Worm (Caenorhabditis elegans): ENCODE results near the gene R05A10.4.

R05A10.4 gene

DNA sequence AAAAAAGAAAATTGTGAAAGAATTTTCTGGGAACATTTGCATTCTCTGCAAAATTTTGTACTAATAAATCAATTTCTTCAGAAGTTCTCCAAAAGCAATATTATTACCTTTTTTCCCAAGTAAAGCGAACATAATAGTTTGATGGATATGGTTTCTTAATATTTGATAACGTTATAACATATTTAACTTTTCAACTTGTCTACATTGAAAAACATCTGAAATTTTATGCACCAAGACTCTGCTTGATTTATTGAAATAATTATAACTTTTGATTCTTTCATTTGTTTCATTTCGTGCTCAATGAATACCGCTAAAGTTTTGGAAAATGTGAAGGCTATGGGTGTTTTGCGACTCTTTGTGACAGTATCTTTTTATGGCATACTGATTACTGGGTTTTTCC is 35.2 kb upstream of the R05A10.4 start, which contains the start of gene srz-31:
Gene srz-31, plus strand, starts transcription at position 301 of the 400 bp plus-strand sequence.
- TF ChIP-seq ztf-11 (tag; optimal IDR thresholded peaks at IDR 0.05) (no peak), zag-1 (tag; optimal IDR thresholded peaks at IDR 0.05) (no peak), sma-9 (GFP tag; optimal IDR thresholded peaks at IDR 0.05) (no peak), sma-9 (tag; optimal IDR thresholded peaks at IDR 0.05) (no peak)

DNA sequence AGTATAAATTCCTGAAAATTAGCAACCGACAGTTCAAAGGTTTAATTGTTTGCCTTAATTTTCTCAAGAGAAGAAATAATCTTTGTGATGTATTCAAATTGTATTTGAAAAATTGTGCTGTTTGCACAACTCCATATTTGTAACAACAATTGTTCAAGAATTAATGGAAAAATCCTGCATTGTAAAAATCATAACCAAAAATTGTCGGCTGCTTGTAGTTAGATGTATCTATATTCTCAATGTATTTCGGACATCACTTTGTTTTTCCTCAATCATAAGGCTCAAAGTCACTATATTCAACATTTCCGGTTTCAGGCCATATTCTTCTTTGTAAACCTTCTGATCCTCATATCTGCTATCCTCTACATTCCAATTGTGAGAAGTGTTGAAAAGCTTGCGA is 29.2 kb upstream of the R05A10.4 start:
- no peak for TF ChIP-seq ztf-4 (tag; optimal IDR thresholded peaks at IDR 0.05)
- no peak for TF ChIP-seq nhr-12 (tag; optimal IDR thresholded peaks at IDR 0.05)
- no peak for TF ChIP-seq nhr-237 (tag; optimal IDR thresholded peaks at IDR 0.05)
- TF ChIP-seq fos-1 (tag; optimal IDR thresholded peaks at IDR 0.05) = no peak
- TF ChIP-seq zag-1 (tag; optimal IDR thresholded peaks at IDR 0.05) = no peak
- TF ChIP-seq skn-1 (tag; optimal IDR thresholded peaks at IDR 0.05) = no peak
- no peak for TF ChIP-seq unc-39 (tag; optimal IDR thresholded peaks at IDR 0.05)
- no peak for TF ChIP-seq nhr-11 (tag; optimal IDR thresholded peaks at IDR 0.05)
- TF ChIP-seq crh-2 (tag; optimal IDR thresholded peaks at IDR 0.05) = no peak
- no peak for TF ChIP-seq peb-1 (tag; optimal IDR thresholded peaks at IDR 0.05)
- TF ChIP-seq unc-62 (GFP tag; optimal IDR thresholded peaks at IDR 0.05) = no peak
- TF ChIP-seq unc-55 (GFP tag; optimal IDR thresholded peaks at IDR 0.05) = no peak
- no peak for TF ChIP-seq ztf-1 (GFP tag; conservative IDR thresholded peaks at IDR 0.05)
- no peak for TF ChIP-seq nhr-10 (tag; optimal IDR thresholded peaks at IDR 0.05)

DNA sequence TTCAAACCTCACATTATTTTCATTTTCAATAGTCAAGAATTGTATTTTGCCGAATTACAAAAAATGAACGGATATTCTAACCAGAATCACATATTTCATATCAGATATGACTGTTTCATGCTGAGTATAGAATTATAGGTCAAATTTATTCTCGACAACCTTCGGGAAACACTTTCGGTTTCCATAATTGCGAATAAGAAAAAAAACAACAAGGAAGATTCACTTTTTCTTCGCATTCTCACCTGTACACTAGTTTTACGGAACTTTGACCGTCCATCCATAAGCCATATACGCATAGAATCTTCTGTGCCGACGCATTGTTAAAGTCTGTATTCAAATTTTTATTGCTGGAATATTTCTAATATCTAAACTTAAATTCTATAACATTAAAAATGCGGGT is 26.7 kb upstream of the R05A10.4 start, which contains the start of gene oac-37:
Gene oac-37, plus strand, starts transcription at position 301 of the 400 bp plus-strand sequence.
- TF ChIP-seq mab-5 (tag; optimal IDR thresholded peaks at IDR 0.05) (no peak), nhr-21 (tag; optimal IDR thresholded peaks at IDR 0.05) (no peak), unc-39 (tag; optimal IDR thresholded peaks at IDR 0.05) (no peak), mbf-1 (tag; optimal IDR thresholded peaks at IDR 0.05) (no peak), zag-1 (tag; optimal IDR thresholded peaks at IDR 0.05) (no peak), unc-55 (GFP tag; optimal IDR thresholded peaks at IDR 0.05) (no peak), lin-13 (GFP tag; optimal IDR thresholded peaks at IDR 0.05) (no peak), ama-1 (optimal IDR thresholded peaks at IDR 0.05) (no peak), nhr-129 (tag; optimal IDR thresholded peaks at IDR 0.05) (no peak), F13H6.1 (tag; optimal IDR thresholded peaks at IDR 0.05) (no peak), ceh-16 (tag; optimal IDR thresholded peaks at IDR 0.05) (no peak), nhr-23 (tag; optimal IDR thresholded peaks at IDR 0.05) (no peak), ztf-4 (tag; optimal IDR thresholded peaks at IDR 0.05) (no peak), nhr-237 (tag; optimal IDR thresholded peaks at IDR 0.05) (no peak), mdl-1 (tag; optimal IDR thresholded peaks at IDR 0.05) (no peak), blmp-1 (tag; optimal IDR thresholded peaks at IDR 0.05; ENCODE audit: insufficient read depth) (no peak), sem-4 (tag; optimal IDR thresholded peaks at IDR 0.05) (no peak)

DNA sequence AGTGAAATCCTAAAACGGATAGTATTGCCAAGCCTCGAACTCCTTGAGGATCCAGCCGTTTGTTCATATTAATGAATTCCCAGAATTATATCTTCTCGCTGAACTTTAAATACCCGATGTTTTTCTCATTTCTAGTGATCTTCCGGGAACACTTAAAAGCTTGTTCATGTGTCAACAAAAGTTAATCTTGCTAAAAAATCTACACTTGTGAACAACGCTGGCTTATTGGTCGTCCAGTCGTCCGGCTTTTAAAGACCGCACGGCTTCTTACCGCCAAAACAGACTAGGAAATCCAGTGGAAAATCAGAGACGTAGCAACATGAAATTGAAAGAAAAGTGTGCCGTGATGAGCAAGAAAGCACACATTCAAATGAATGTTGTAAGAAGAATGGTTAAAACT is 19.0 kb upstream of the R05A10.4 start, which contains the start of gene oac-38:
Gene oac-38, minus strand, starts transcription at position 101 of the 400 bp plus-strand sequence.
- TF ChIP-seq lin-13 (GFP tag; optimal IDR thresholded peaks at IDR 0.05) (no peak), ztf-1 (GFP tag; conservative IDR thresholded peaks at IDR 0.05) (no peak), skn-1 (tag; optimal IDR thresholded peaks at IDR 0.05) (no peak), mdl-1 (tag; optimal IDR thresholded peaks at IDR 0.05) (no peak), nhr-12 (tag; optimal IDR thresholded peaks at IDR 0.05) (no peak), ztf-4 (tag; optimal IDR thresholded peaks at IDR 0.05) (no peak), snpc-4 (tag; optimal IDR thresholded peaks at IDR 0.05) (no peak), nhr-21 (tag; optimal IDR thresholded peaks at IDR 0.05) (no peak), sma-9 (GFP tag; optimal IDR thresholded peaks at IDR 0.05) (no peak), sma-9 (tag; optimal IDR thresholded peaks at IDR 0.05) (no peak), alr-1 (tag; optimal IDR thresholded peaks at IDR 0.05) (no peak), fos-1 (tag; optimal IDR thresholded peaks at IDR 0.05) (no peak), elt-3 (tag; optimal IDR thresholded peaks at IDR 0.05) (no peak)

DNA sequence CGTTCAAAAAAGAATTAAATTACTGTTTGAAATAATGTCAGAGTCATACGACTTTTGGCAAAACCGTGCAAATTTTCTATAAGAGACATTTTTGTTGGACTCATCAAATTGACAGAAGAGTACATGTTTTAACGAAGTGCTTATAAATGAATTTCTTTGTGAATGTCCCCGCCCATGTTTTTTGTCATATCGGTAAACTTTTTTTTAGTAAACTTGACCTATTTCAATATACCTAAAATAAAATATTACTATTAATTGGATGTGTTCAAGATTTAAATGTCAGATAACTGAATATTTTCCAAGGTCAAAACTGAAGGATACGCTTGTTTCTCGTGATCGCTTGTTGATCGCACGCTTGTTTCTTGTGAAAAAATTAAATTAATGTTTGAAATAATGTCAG is 14.2 kb upstream of the R05A10.4 start, which contains the start of gene R05A10.8:
Gene R05A10.8, minus strand, starts transcription at position 101 of the 400 bp plus-strand sequence.
- TF ChIP-seq ceh-82 (tag; optimal IDR thresholded peaks at IDR 0.05) (no peak), dmd-4 (tag; optimal IDR thresholded peaks at IDR 0.05) (no peak), unc-55 (GFP tag; optimal IDR thresholded peaks at IDR 0.05) (no peak), ztf-1 (GFP tag; conservative IDR thresholded peaks at IDR 0.05) (no peak), sma-9 (GFP tag; optimal IDR thresholded peaks at IDR 0.05) (no peak), sma-9 (tag; optimal IDR thresholded peaks at IDR 0.05) (no peak), snpc-4 (tag; optimal IDR thresholded peaks at IDR 0.05) (no peak), mab-5 (tag; optimal IDR thresholded peaks at IDR 0.05) (no peak), mdl-1 (tag; optimal IDR thresholded peaks at IDR 0.05) (no peak), unc-39 (tag; optimal IDR thresholded peaks at IDR 0.05) (no peak), ZK546.5 (tag; optimal IDR thresholded peaks at IDR 0.05) (no peak), nhr-23 (tag; optimal IDR thresholded peaks at IDR 0.05) (no peak), nhr-10 (tag; optimal IDR thresholded peaks at IDR 0.05) (no peak), gmeb-1 (tag; optimal IDR thresholded peaks at IDR 0.05) (no peak)

All from whole organism, L2 larva.